Worm (Caenorhabditis elegans) whole organism, L4 larva: ENCODE measurements around the gene sfxn-1.1.

Experiments used
- F10B5.3 ChIP-seq: sonication (generic microtip); optimal IDR thresholded peaks from 2 replicates; lab custom pipeline; 2016; ENCODE audit warnings: mild to moderate bottlenecking, missing genetic modification characterization, missing compliant biosample characterization
- F44E2.7 ChIP-seq: fragments of 200-800 bp; sonication (Bioruptor generic); IDR thresholded peaks from 2 replicates; pipeline ENCODE4 v2.1.2; 2022; ENCODE audit warnings: missing genetic modification characterization, missing compliant biosample characterization
- ZK546.5 ChIP-seq, 2 experiments: sonication (generic microtip); optimal IDR thresholded peaks; 2 replicates each; lab custom pipeline; 2017; ENCODE audit warnings: missing biosample characterization in 2 of 2, missing genetic modification characterization in 2 of 2
- daf-19 ChIP-seq: fragments of 200-800 bp; sonication (Bioruptor generic); conservative IDR thresholded peaks from 2 replicates; pipeline ENCODE4 v1.3.6; 2022; ENCODE audit warnings: missing genetic modification characterization, missing compliant biosample characterization
- mdl-1 ChIP-seq, 2 experiments: fragments of 150-350 bp in 1 of 2; sonication (generic microtip) in 1 of 2; optimal IDR thresholded peaks; 2 replicates each; lab custom pipeline; 2014 to 2017; ENCODE audit warnings: missing biosample characterization in 2 of 2, missing genetic modification characterization in 2 of 2
- mep-1 ChIP-seq: fragments of 150-350 bp; sonication (generic microtip); optimal IDR thresholded peaks from 3 replicates; lab custom pipeline; 2014; ENCODE audit warnings: missing biosample characterization, missing genetic modification characterization
- mes-2 ChIP-seq: sonication (generic microtip); optimal IDR thresholded peaks from 2 replicates; lab custom pipeline; 2016; ENCODE audit warnings: missing genotype, mild to moderate bottlenecking, missing genetic modification characterization, missing compliant biosample characterization; ENCODE audit not compliant: poor library complexity, severe bottlenecking
- rbr-2 ChIP-seq: sonication (generic microtip); optimal IDR thresholded peaks from 2 replicates; lab custom pipeline; 2016; ENCODE audit warnings: missing genotype, missing genetic modification characterization, missing compliant biosample characterization
- snpc-4 ChIP-seq: fragments of 150-350 bp; optimal IDR thresholded peaks from 2 replicates; lab custom pipeline; 2014; ENCODE audit warnings: missing biosample characterization, missing genetic modification characterization
- tra-1 ChIP-seq: fragments of 200-800 bp; sonication (Bioruptor generic); IDR thresholded peaks from 2 replicates; pipeline ENCODE4 v1.3.6; 2022; ENCODE audit warnings: missing genetic modification reagents, missing genetic modification characterization, missing compliant biosample characterization
- unc-39 ChIP-seq: sonication (generic microtip); optimal IDR thresholded peaks from 2 replicates; lab custom pipeline; 2017; ENCODE audit warnings: missing biosample characterization, missing genetic modification characterization
- ztf-11 ChIP-seq: fragments of 150-350 bp; optimal IDR thresholded peaks from 2 replicates; lab custom pipeline; 2014; ENCODE audit warnings: missing biosample characterization, missing genetic modification characterization

ce11 chrII:9556582-9556981, 37.9 kb upstream of the sfxn-1.1 start:
- TF ChIP-seq F44E2.7 (GFP tag; lab: Robert Waterston, UW) (no peak), F10B5.3 (tag; lab: Kevin White, UChicago) (no peak), rbr-2 (tag; lab: Kevin White, UChicago) (no peak), daf-19 (GFP tag; lab: Robert Waterston, UW) (no peak), tra-1 (no peak), mdl-1 (tag; optimal IDR thresholded peaks at IDR 0.05; lab: Kevin White, UChicago) (no peak), mes-2 (tag; lab: Kevin White, UChicago) (no peak), snpc-4 (tag; lab: Kevin White, UChicago) (no peak), ztf-11 (tag; lab: Kevin White, UChicago) (no peak), unc-39 (tag; lab: Kevin White, UChicago) (no peak), ZK546.5 (tag; optimal IDR thresholded peaks at IDR 0.05; lab: Kevin White, UChicago) (no peak), mep-1 (tag; lab: Kevin White, UChicago) (no peak)
